Worm (Caenorhabditis elegans): ENCODE results near the gene hsp-75.
A peak's percentile ranks its signal among the peaks of the same experiment; 100 is the strongest.

The hsp-75 gene

ce11 chrIII:7234148-7234547 lies 7.6 kb upstream of the hsp-75 start, which contains the start of gene ndus-8 (continued):
- TF ChIP-seq nhr-28 (tag; optimal IDR thresholded peaks at IDR 0.05): no peak
- TF ChIP-seq tbx-2 (tag; optimal IDR thresholded peaks at IDR 0.05): peak; percentile 69
- TF ChIP-seq elt-3 (tag; optimal IDR thresholded peaks at IDR 0.05): peak in 1 of 6 experiments; percentile 53
- TF ChIP-seq lsy-2 (tag; optimal IDR thresholded peaks at IDR 0.05): peak; percentile 87 to 90
- TF ChIP-seq F16B12.6 (tag; optimal IDR thresholded peaks at IDR 0.05): peak; percentile 59
- TF ChIP-seq snpc-4 (tag; optimal IDR thresholded peaks at IDR 0.05): peak; percentile 52

ce11 chrIII:7232782-7233181 lies 6.3 kb upstream of the hsp-75 start, which contains the start of gene adr-2:
Gene adr-2 (minus strand): TSS chrIII:7232882.
- TF ChIP-seq nhr-77 (tag; optimal IDR thresholded peaks at IDR 0.05): no peak
- TF ChIP-seq ztf-4 (tag; optimal IDR thresholded peaks at IDR 0.05): no peak

- no peak for TF ChIP-seq snpc-4 (tag; optimal IDR thresholded peaks at IDR 0.05)
- no peak for TF ChIP-seq ceh-90 (tag; optimal IDR thresholded peaks at IDR 0.05)
- TF ChIP-seq lir-3 (tag; optimal IDR thresholded peaks at IDR 0.05; ENCODE audit: poor library complexity): no peak
- TF ChIP-seq fos-1 (tag; optimal IDR thresholded peaks at IDR 0.05): no peak
- no peak for TF ChIP-seq lin-35 (GFP tag; optimal IDR thresholded peaks at IDR 0.05)
- TF ChIP-seq hlh-17 (GFP tag; optimal IDR thresholded peaks at IDR 0.05; ENCODE audit: borderline replicate concordance): no peak
- TF ChIP-seq nhr-19 (GFP tag; conservative IDR thresholded peaks at IDR 0.05): no peak
- no peak for TF ChIP-seq ets-5 (GFP tag; IDR thresholded peaks at IDR 0.05)
- no peak for TF ChIP-seq rnt-1 (tag; optimal IDR thresholded peaks at IDR 0.05)
Measured at ce11 chrIII:7230841-7231240, 4.3 kb upstream of the hsp-75 start, which contains the start of gene R151.10. Gene R151.10 (minus strand): TSS chrIII:7230941.

ce11 chrIII:7229687-7230086 lies 3.2 kb upstream of the hsp-75 start, which contains the start of gene R151.8:
Gene R151.8 (minus strand): TSS chrIII:7229787.
- TF ChIP-seq snpc-4 (tag; optimal IDR thresholded peaks at IDR 0.05) (no peak), nhr-85 (tag) (peak; percentile 13), F16B12.6 (tag; optimal IDR thresholded peaks at IDR 0.05) (no peak), C16A3.4 (tag; optimal IDR thresholded peaks at IDR 0.05) (no peak), ztf-11 (tag; optimal IDR thresholded peaks at IDR 0.05) (no peak)

- no peak for TF ChIP-seq lin-15B (tag; optimal IDR thresholded peaks at IDR 0.05)
- no peak for TF ChIP-seq unc-98 (GFP tag; IDR thresholded peaks at IDR 0.05)
- TF ChIP-seq efl-3 (GFP tag; optimal IDR thresholded peaks at IDR 0.05): no peak
- no peak for TF ChIP-seq tlp-1 (tag; optimal IDR thresholded peaks at IDR 0.05)
- TF ChIP-seq nhr-20 (tag; optimal IDR thresholded peaks at IDR 0.05): no peak
- TF ChIP-seq jun-1 (tag; optimal IDR thresholded peaks at IDR 0.05): no peak
Measured at ce11 chrIII:7223029-7223428, 3.5 kb downstream of the hsp-75 start, which contains the start of gene der-2. Gene der-2 (minus strand): TSS chrIII:7223129.

- TF ChIP-seq nhr-71 (tag; optimal IDR thresholded peaks at IDR 0.05): peak; percentile 17
- TF ChIP-seq lsy-2 (tag; optimal IDR thresholded peaks at IDR 0.05): no peak
- no peak for TF ChIP-seq elt-2 (tag; optimal IDR thresholded peaks at IDR 0.05)
Measured at ce11 chrIII:7221103-7221502, 5.4 kb downstream of the hsp-75 start.

ce11 chrIII:7216924-7217521 lies 9.5 kb downstream of the hsp-75 start:
- TF ChIP-seq rnt-1 (tag; optimal IDR thresholded peaks at IDR 0.05) (peak; percentile 88), lin-35 (GFP tag; optimal IDR thresholded peaks at IDR 0.05) (peak in 1 of 2 experiments; percentile 6), xbp-1 (tag; optimal IDR thresholded peaks at IDR 0.05) (peak; percentile 34), vab-15 (tag; optimal IDR thresholded peaks at IDR 0.05) (peak; percentile 25), sox-4 (tag; optimal IDR thresholded peaks at IDR 0.05) (no peak), tlp-1 (tag; optimal IDR thresholded peaks at IDR 0.05) (no peak), swsn-7 (tag; optimal IDR thresholded peaks at IDR 0.05) (peak; percentile 53), isw-1 (GFP tag; IDR thresholded peaks at IDR 0.05) (no peak), sup-37 (GFP tag; optimal IDR thresholded peaks at IDR 0.05) (peak; percentile 46), nhr-77 (tag; optimal IDR thresholded peaks at IDR 0.05) (no peak), lin-14 (GFP tag; optimal IDR thresholded peaks at IDR 0.05) (peak; percentile 90), ceh-82 (tag; optimal IDR thresholded peaks at IDR 0.05) (no peak), aha-1 (tag; optimal IDR thresholded peaks at IDR 0.05) (no peak), egl-27 (tag; optimal IDR thresholded peaks at IDR 0.05) (no peak), zip-4 (GFP tag; optimal IDR thresholded peaks at IDR 0.05) (no peak), pag-3 (tag; optimal IDR thresholded peaks at IDR 0.05; ENCODE audit: borderline replicate concordance, insufficient read depth) (no peak), lin-13 (GFP tag; optimal IDR thresholded peaks at IDR 0.05) (peak; percentile 40)

Data from whole organism, L1 larva.